Worm (Caenorhabditis elegans) whole organism, early embryonic: ENCODE results near the gene cyp-32B1.

Experiments
- B0310.2 ChIP-seq: sonication (generic microtip); optimal IDR thresholded peaks from 2 replicates; lab custom pipeline; 2016; ENCODE audit warnings: mild to moderate bottlenecking, missing genetic modification characterization, missing compliant biosample characterization
- F13C5.2 ChIP-seq: sonication (generic microtip); optimal IDR thresholded peaks from 2 replicates; lab custom pipeline; 2017; ENCODE audit warnings: mild to moderate bottlenecking, missing genetic modification characterization, inconsistent platforms, missing compliant biosample characterization
- aly-1 ChIP-seq: sonication (generic microtip); optimal IDR thresholded peaks from 2 replicates; lab custom pipeline; 2016; ENCODE audit warnings: missing genetic modification characterization, missing compliant biosample characterization
- ama-1 ChIP-seq: fragments of 150-350 bp; optimal IDR thresholded peaks from 2 replicates; lab custom pipeline; 2014
- ceh-13 ChIP-seq: fragments of 200-800 bp; sonication (Bioruptor generic); optimal IDR thresholded peaks from 2 replicates; lab custom pipeline; 2018; ENCODE audit warnings: mild to moderate bottlenecking, missing genetic modification characterization, missing compliant biosample characterization
- ceh-36 ChIP-seq: sonication (generic microtip); optimal IDR thresholded peaks from 2 replicates; lab custom pipeline; 2016; ENCODE audit warnings: missing genetic modification characterization, inconsistent platforms, missing compliant biosample characterization
- ets-7 ChIP-seq: sonication (generic microtip); optimal IDR thresholded peaks from 2 replicates; lab custom pipeline; 2016; ENCODE audit warnings: missing genotype, missing genetic modification characterization, missing compliant biosample characterization
- flt-1 ChIP-seq: fragments of 200-800 bp; sonication (Bioruptor generic); IDR thresholded peaks from 2 replicates; pipeline ENCODE4 v1.3.6; 2022; ENCODE audit warnings: missing genetic modification characterization, missing compliant biosample characterization
- hmbx-1 ChIP-seq: sonication (generic microtip); optimal IDR thresholded peaks from 2 replicates; lab custom pipeline; 2016; ENCODE audit warnings: mild to moderate bottlenecking, missing genetic modification characterization, missing compliant biosample characterization
- hmg-4 ChIP-seq: fragments of 200-800 bp; sonication (Bioruptor generic); optimal IDR thresholded peaks from 2 replicates; lab custom pipeline; 2018; ENCODE audit warnings: mild to moderate bottlenecking, missing genetic modification characterization, missing compliant biosample characterization
- hnd-1 ChIP-seq: sonication (generic microtip); optimal IDR thresholded peaks from 2 replicates; lab custom pipeline; 2016; ENCODE audit warnings: missing genetic modification characterization, missing compliant biosample characterization
- pes-1 ChIP-seq: fragments of 200-800 bp; sonication (Bioruptor generic); IDR thresholded peaks from 2 replicates; pipeline ENCODE4 v1.3.6; 2022; ENCODE audit warnings: missing genetic modification reagents, missing genetic modification characterization, missing compliant biosample characterization
- scrt-1 ChIP-seq: fragments of 200-800 bp; sonication (Bioruptor generic); IDR thresholded peaks from 2 replicates; pipeline ENCODE4 v1.3.6; 2022; ENCODE audit warnings: missing genetic modification characterization, missing compliant biosample characterization
- sea-1 ChIP-seq: fragments of 200-800 bp; sonication (Bioruptor generic); conservative IDR thresholded peaks from 2 replicates; pipeline ENCODE4 v1.3.6; 2022; ENCODE audit warnings: missing genetic modification characterization, missing compliant biosample characterization
- tbx-11 ChIP-seq: fragments of 200-800 bp; sonication (Bioruptor generic); IDR thresholded peaks from 2 replicates; pipeline ENCODE4 v1.3.6; 2022; ENCODE audit warnings: missing genetic modification characterization, missing compliant biosample characterization
- tbx-37 ChIP-seq: fragments of 200-800 bp; sonication (Bioruptor generic); conservative IDR thresholded peaks from 2 replicates; pipeline ENCODE4 v1.3.6; 2022; ENCODE audit warnings: missing genetic modification reagents, missing genetic modification characterization, missing compliant biosample characterization
- tra-4 ChIP-seq: sonication (generic microtip); optimal IDR thresholded peaks from 2 replicates; lab custom pipeline; 2017; ENCODE audit warnings: missing genetic modification characterization, missing compliant biosample characterization

cyp-32B1 gene

ce11 chrV:2181738-2182137, 19.5 kb downstream of the cyp-32B1 start, which contains the start of gene srbc-16:
srbc-16 (plus strand) TSS chrV:2182038.
- TF ChIP-seq ama-1 (lab: Kevin White, UChicago) (no peak), tbx-11 (GFP tag; lab: Robert Waterston, UW) (no peak), scrt-1 (no peak), ceh-36 (tag; lab: Kevin White, UChicago) (no peak), hmg-4 (GFP tag; lab: Kevin White, UChicago) (no peak), tra-4 (tag; lab: Kevin White, UChicago) (no peak), F13C5.2 (tag; lab: Kevin White, UChicago) (no peak), B0310.2 (tag; lab: Kevin White, UChicago) (no peak), pes-1 (no peak), sea-1 (no peak), flt-1 (GFP tag; lab: Robert Waterston, UW) (no peak), hmbx-1 (tag; lab: Kevin White, UChicago) (no peak), aly-1 (tag; lab: Kevin White, UChicago) (no peak), ceh-13 (GFP tag; lab: Kevin White, UChicago) (no peak), tbx-37 (GFP tag; lab: Robert Waterston, UW) (no peak), ets-7 (no peak), hnd-1 (tag; lab: Kevin White, UChicago) (no peak)

ce11 chrV:2179214-2179613, 22.0 kb downstream of the cyp-32B1 start, which contains the start of gene cyp-33C1:
cyp-33C1 (plus strand) TSS chrV:2179514.
- no peak for TF ChIP-seq ama-1 (lab: Kevin White, UChicago)
- TF ChIP-seq tbx-11 (GFP tag; lab: Robert Waterston, UW): no peak
- no peak for TF ChIP-seq ets-7
- no peak for TF ChIP-seq tra-4 (tag; lab: Kevin White, UChicago)
- no peak for TF ChIP-seq ceh-36 (tag; lab: Kevin White, UChicago)
- TF ChIP-seq F13C5.2 (tag; lab: Kevin White, UChicago): no peak
- no peak for TF ChIP-seq pes-1
- TF ChIP-seq scrt-1: no peak
- TF ChIP-seq aly-1 (tag; lab: Kevin White, UChicago): no peak
- no peak for TF ChIP-seq hmbx-1 (tag; lab: Kevin White, UChicago)
- no peak for TF ChIP-seq tbx-37 (GFP tag; lab: Robert Waterston, UW)
- TF ChIP-seq B0310.2 (tag; lab: Kevin White, UChicago): no peak
- no peak for TF ChIP-seq hnd-1 (tag; lab: Kevin White, UChicago)

ce11 chrV:2177307-2177764, 23.9 kb downstream of the cyp-32B1 start, which contains the start of gene srbc-17:
srbc-17 (plus strand) TSS chrV:2177714.
- no peak for TF ChIP-seq hmg-4 (GFP tag; lab: Kevin White, UChicago)
- TF ChIP-seq ets-7: no peak
- TF ChIP-seq scrt-1: no peak
- no peak for TF ChIP-seq ceh-36 (tag; lab: Kevin White, UChicago)
- TF ChIP-seq tra-4 (tag; lab: Kevin White, UChicago): no peak
- TF ChIP-seq aly-1 (tag; lab: Kevin White, UChicago): no peak
- TF ChIP-seq ceh-13 (GFP tag; lab: Kevin White, UChicago): no peak
- TF ChIP-seq ama-1 (lab: Kevin White, UChicago): no peak
- TF ChIP-seq hmbx-1 (tag; lab: Kevin White, UChicago): no peak
- no peak for TF ChIP-seq B0310.2 (tag; lab: Kevin White, UChicago)
- TF ChIP-seq tbx-11 (GFP tag; lab: Robert Waterston, UW): no peak
- TF ChIP-seq F13C5.2 (tag; lab: Kevin White, UChicago): no peak
- no peak for TF ChIP-seq tbx-37 (GFP tag; lab: Robert Waterston, UW)
- no peak for TF ChIP-seq sea-1
- no peak for TF ChIP-seq pes-1
- TF ChIP-seq flt-1 (GFP tag; lab: Robert Waterston, UW): no peak
- TF ChIP-seq hnd-1 (tag; lab: Kevin White, UChicago): no peak

DNA sequence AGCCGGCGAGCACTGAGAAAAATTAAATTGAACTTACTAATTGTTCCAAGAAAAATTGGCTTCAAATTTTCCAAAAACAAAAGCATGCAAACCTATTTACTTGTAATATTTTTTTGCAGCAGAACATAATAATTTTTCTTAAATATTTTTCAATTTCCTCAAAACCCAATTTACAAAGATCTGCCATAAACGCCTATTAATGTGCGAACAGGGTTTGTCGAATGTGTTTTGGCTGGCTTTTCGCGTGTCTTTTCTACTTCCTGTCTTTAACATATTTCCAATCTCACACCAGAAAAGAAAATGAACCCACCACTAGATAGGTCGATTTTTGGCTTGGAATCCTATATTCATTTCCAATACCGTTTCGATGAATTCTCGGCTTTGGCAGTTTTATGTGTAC, 26.0 kb downstream of the cyp-32B1 start, which contains the start of gene C45H4.18:
TSS of gene C45H4.18 (plus strand) at position 301 of the 400 bp plus-strand sequence.
- TF ChIP-seq tra-4 (tag; lab: Kevin White, UChicago) (no peak), ceh-36 (tag; lab: Kevin White, UChicago) (no peak)

DNA sequence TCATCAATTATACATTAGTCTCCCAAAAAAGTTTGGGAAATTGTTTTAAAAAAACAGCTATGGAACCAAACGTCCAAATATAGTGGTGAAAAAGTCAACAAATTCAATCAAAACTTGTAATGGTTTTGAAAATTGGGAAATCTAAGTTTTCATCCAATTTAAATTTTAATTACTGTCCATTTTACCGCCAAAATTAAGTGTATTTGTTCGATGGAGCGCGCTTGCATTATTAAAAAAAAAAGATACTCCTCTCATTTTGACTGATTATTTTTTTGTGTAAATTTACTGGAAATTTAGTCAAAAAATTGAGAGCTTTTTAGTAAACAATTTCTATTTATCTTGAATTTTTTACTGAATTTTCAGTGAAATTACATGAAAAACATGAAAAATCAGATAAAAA, 26.8 kb downstream of the cyp-32B1 start:
- TF ChIP-seq ets-7: no peak
- no peak for TF ChIP-seq tra-4 (tag; lab: Kevin White, UChicago)
- TF ChIP-seq flt-1 (GFP tag; lab: Robert Waterston, UW): no peak
- TF ChIP-seq hnd-1 (tag; lab: Kevin White, UChicago): no peak
- no peak for TF ChIP-seq aly-1 (tag; lab: Kevin White, UChicago)
- TF ChIP-seq tbx-37 (GFP tag; lab: Robert Waterston, UW): no peak
- TF ChIP-seq F13C5.2 (tag; lab: Kevin White, UChicago): no peak
- TF ChIP-seq scrt-1: no peak
- no peak for TF ChIP-seq ceh-36 (tag; lab: Kevin White, UChicago)
- no peak for TF ChIP-seq tbx-11 (GFP tag; lab: Robert Waterston, UW)
- TF ChIP-seq pes-1: no peak
- TF ChIP-seq B0310.2 (tag; lab: Kevin White, UChicago): no peak
- no peak for TF ChIP-seq hmbx-1 (tag; lab: Kevin White, UChicago)
- no peak for TF ChIP-seq sea-1
- TF ChIP-seq ceh-13 (GFP tag; lab: Kevin White, UChicago): no peak
- no peak for TF ChIP-seq hmg-4 (GFP tag; lab: Kevin White, UChicago)
- no peak for TF ChIP-seq ama-1 (lab: Kevin White, UChicago)

DNA sequence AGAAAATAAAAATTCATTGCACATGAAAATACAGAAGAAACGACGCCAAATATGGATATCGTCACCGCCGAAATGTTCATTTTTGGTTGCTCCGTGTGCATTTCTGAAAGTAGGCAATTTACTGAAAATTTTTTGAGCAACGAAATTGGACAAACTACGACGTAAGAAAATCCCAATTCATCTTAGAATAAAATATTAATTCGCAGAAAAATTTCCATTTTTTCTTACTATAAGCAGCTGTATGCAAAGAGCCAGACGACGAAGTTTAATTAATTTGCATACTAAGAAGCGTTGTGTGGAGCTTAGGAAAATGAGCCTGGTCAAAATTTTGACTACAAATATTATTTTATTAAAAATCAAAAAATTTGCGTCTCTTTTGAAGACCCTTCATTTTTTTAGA, 34.5 kb downstream of the cyp-32B1 start, which contains the start of gene srbc-19:
TSS of gene srbc-19 (minus strand) at position 101 of the 400 bp plus-strand sequence.
- no peak for TF ChIP-seq tbx-37 (GFP tag; lab: Robert Waterston, UW)
- TF ChIP-seq pes-1: no peak
- no peak for TF ChIP-seq ama-1 (lab: Kevin White, UChicago)
- no peak for TF ChIP-seq hmbx-1 (tag; lab: Kevin White, UChicago)
- no peak for TF ChIP-seq hmg-4 (GFP tag; lab: Kevin White, UChicago)
- no peak for TF ChIP-seq ceh-36 (tag; lab: Kevin White, UChicago)
- TF ChIP-seq ceh-13 (GFP tag; lab: Kevin White, UChicago): no peak
- TF ChIP-seq flt-1 (GFP tag; lab: Robert Waterston, UW): no peak
- TF ChIP-seq tra-4 (tag; lab: Kevin White, UChicago): no peak
- TF ChIP-seq scrt-1: no peak
- no peak for TF ChIP-seq B0310.2 (tag; lab: Kevin White, UChicago)
